Fruit fly (Drosophila melanogaster): ENCODE results near the gene Fntb.
A peak's percentile ranks its signal among the peaks of the same experiment; 100 is the strongest.

Gene Fntb

DNA sequence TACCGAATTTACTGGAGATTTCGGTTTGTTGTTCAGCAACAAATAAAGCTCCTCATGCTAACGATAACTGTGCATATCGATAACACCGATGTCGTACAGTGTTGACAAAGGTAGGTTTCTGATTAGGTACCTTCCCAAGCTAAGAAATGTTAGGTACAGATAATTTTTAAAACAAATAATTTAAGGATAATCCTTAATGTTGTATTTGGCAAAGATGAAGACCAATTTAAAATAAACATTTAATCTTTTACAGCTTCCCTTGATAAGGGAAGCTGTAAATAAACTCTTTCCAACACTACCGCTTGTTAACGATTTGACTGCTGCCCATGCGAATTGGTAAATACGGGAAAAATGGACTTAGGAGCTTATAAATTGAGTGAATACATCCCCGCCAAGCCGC lies 10.1 kb downstream of the Fntb start, which contains the start of the genes Ttc1 and CG14882 (continued):
- TF ChIP-seq CG9437 (GFP tag; optimal IDR thresholded peaks at IDR 0.05): peak; percentile 74
- TF ChIP-seq sens-2 (GFP tag; IDR thresholded peaks at IDR 0.05): peak; percentile 72; the same call in 1 of the 2 replicates
- peak; percentile 33 for TF ChIP-seq Sry-β (GFP tag; optimal IDR thresholded peaks at IDR 0.05)
- peak; percentile 80 for TF ChIP-seq phol (tag; optimal IDR thresholded peaks at IDR 0.05)
- TF ChIP-seq en (GFP tag; optimal IDR thresholded peaks at IDR 0.05): peak; percentile 78
- peak; percentile 22 for TF ChIP-seq CG6654 (GFP tag; optimal IDR thresholded peaks at IDR 0.05)
- TF ChIP-seq CG10267 (tag; optimal IDR thresholded peaks at IDR 0.05): peak; percentile 94
- TF ChIP-seq Blimp-1 (GFP tag; optimal IDR thresholded peaks at IDR 0.05): peak; percentile 64
- TF ChIP-seq lola (GFP tag; optimal IDR thresholded peaks at IDR 0.05): peak in 1 of 3 experiments; percentile 82
- peak; percentile 83 for TF ChIP-seq HmgZ (tag; optimal IDR thresholded peaks at IDR 0.05)
- peak; percentile 77 for TF ChIP-seq Taf1 (GFP tag; IDR thresholded peaks at IDR 0.05)
- TF ChIP-seq dm (GFP tag; optimal IDR thresholded peaks at IDR 0.05): peak; percentile 67
- TF ChIP-seq CG15514 (GFP tag; optimal IDR thresholded peaks at IDR 0.05): peak; percentile 65
- peak; percentile 93 for TF ChIP-seq tgo (GFP tag; IDR thresholded peaks at IDR 0.05)
- peak; percentile 1 for TF ChIP-seq TFAM (GFP tag; optimal IDR thresholded peaks at IDR 0.05)
- peak; percentile 80 for TF ChIP-seq CG9817 (tag; optimal IDR thresholded peaks at IDR 0.05)
- peak; percentile 51 for TF ChIP-seq CG6683 (GFP tag; optimal IDR thresholded peaks at IDR 0.05)
- TF ChIP-seq cad (GFP tag; optimal IDR thresholded peaks at IDR 0.05): no peak
- TF ChIP-seq Bteb2 (GFP tag; optimal IDR thresholded peaks at IDR 0.05): peak; percentile 92
- TF ChIP-seq CG1647 (GFP tag; optimal IDR thresholded peaks at IDR 0.05): peak; percentile 83
- peak; percentile 49 for TF ChIP-seq pzg (GFP tag; optimal IDR thresholded peaks at IDR 0.05)
- peak; percentile 62 for TF ChIP-seq CG1529 (GFP tag; optimal IDR thresholded peaks at IDR 0.05)
- TF ChIP-seq CTCF (GFP tag; optimal IDR thresholded peaks at IDR 0.05): no peak
- peak; percentile 42; the same call in 1 of the 3 replicates for TF ChIP-seq Opbp (GFP tag; IDR thresholded peaks at IDR 0.05; ENCODE audit: partially characterized antibody)
- TF ChIP-seq croc (GFP tag; conservative IDR thresholded peaks at IDR 0.05): peak; percentile 66
- TF ChIP-seq CG34224 (GFP tag; IDR thresholded peaks at IDR 0.05; ENCODE audit: partially characterized antibody): peak; percentile 54; the same call in 2 of the 3 replicates
- TF ChIP-seq CG11247 (GFP tag; IDR thresholded peaks at IDR 0.05): peak; percentile 89
- peak; percentile 61 for TF ChIP-seq klu (GFP tag; IDR thresholded peaks at IDR 0.05)
- TF ChIP-seq CG10366 (GFP tag; IDR thresholded peaks at IDR 0.05): peak; percentile 93
- TF ChIP-seq so (GFP tag; IDR thresholded peaks at IDR 0.05): peak; percentile 90
- no peak for TF ChIP-seq CG9797 (GFP tag; optimal IDR thresholded peaks at IDR 0.05)
- TF ChIP-seq ham (GFP tag; IDR thresholded peaks at IDR 0.05): peak; percentile 71; the same call in 1 of the 2 replicates
- TF ChIP-seq zfh2 (GFP tag; optimal IDR thresholded peaks at IDR 0.05): peak; percentile 88
- TF ChIP-seq Atf3 (GFP tag; optimal IDR thresholded peaks at IDR 0.05): peak; percentile 53
- TF ChIP-seq Atf6 (GFP tag; IDR thresholded peaks at IDR 0.05): peak; percentile 95
- TF ChIP-seq CG2202 (tag; optimal IDR thresholded peaks at IDR 0.05): peak; percentile 64
- peak; percentile 64 for TF ChIP-seq CG3163 (GFP tag; optimal IDR thresholded peaks at IDR 0.05)
- peak; percentile 92 for TF ChIP-seq H2.0 (GFP tag; IDR thresholded peaks at IDR 0.05)
- TF ChIP-seq fd96Cb (tag; optimal IDR thresholded peaks at IDR 0.05): peak; percentile 51
- peak; percentile 82 for TF ChIP-seq cato (GFP tag; optimal IDR thresholded peaks at IDR 0.05; ENCODE audit: borderline replicate concordance)
- TF ChIP-seq BtbVII (GFP tag; optimal IDR thresholded peaks at IDR 0.05): peak; percentile 68
- no peak for TF ChIP-seq nau (GFP tag; optimal IDR thresholded peaks at IDR 0.05)
- no peak for TF ChIP-seq dan (GFP tag; IDR thresholded peaks at IDR 0.05)
- peak; percentile 34; the same call in 1 of the 2 replicates for TF ChIP-seq Ada2b (GFP tag; IDR thresholded peaks at IDR 0.05)
- peak; percentile 73 for TF ChIP-seq pnt (GFP tag; optimal IDR thresholded peaks at IDR 0.05)
- 0 out of 3 replicates have a peak, but pooled peaks have one; percentile 19 for TF ChIP-seq vnd (GFP tag; IDR thresholded peaks at IDR 0.05; ENCODE audit: partially characterized antibody)
- TF ChIP-seq CG12299 (tag; optimal IDR thresholded peaks at IDR 0.05): peak; percentile 84
- TF ChIP-seq CG18764 (GFP tag; optimal IDR thresholded peaks at IDR 0.05): peak; percentile 71
- no peak; the same call in 1 of the 2 replicates for TF ChIP-seq gt (GFP tag; IDR thresholded peaks at IDR 0.05)
- peak; percentile 94 for TF ChIP-seq Rfx (GFP tag; IDR thresholded peaks at IDR 0.05)
- peak; percentile 2 for TF ChIP-seq CG14965 (GFP tag; optimal IDR thresholded peaks at IDR 0.05; ENCODE audit: borderline replicate concordance)

Data from whole organism, embryonic.